Worm (Caenorhabditis elegans): ENCODE results near the gene F35H10.5.

DNA sequence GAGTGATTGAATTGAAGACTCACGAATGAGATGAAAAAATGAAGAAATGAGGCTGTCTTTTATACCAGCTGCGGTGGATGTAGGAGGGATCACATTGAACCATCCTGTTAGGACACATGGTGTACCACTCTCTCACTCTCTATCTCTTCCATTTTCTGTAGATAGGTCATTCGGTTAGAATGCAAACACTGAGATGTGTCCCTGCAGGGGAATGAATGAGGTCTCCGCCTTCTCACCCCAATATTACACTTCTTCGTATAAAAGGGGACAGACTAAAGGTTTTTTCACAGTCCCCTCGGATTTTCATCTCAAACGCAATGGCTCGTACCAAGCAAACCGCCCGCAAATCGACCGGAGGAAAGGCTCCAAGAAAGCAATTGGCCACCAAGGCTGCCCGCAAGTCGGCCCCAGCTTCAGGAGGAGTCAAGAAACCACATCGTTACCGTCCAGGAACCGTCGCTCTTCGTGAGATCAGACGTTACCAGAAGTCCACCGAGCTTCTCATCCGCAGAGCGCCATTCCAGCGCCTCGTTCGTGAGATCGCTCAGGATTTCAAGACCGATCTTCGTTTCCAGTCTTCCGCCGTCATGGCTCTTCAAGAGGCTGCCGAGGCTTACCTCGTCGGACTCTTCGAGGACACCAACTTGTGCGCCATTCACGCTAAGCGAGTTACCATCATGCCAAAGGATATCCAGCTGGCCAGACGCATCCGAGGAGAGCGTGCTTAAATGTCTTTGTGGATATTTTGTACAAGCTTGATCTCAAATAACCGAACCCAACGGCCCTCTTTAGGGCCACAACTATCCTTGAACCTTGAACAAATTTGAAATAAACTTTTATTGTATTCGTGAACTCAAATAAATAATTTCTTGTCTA is 33.7 kb downstream of the F35H10.5 start, which contains the start of gene his-32:
- peak; percentile 37 for TF ChIP-seq nhr-21 (tag; optimal IDR thresholded peaks at IDR 0.05)
- TF ChIP-seq nhr-11 (tag; optimal IDR thresholded peaks at IDR 0.05) = no peak
- TF ChIP-seq dmd-4 (tag; optimal IDR thresholded peaks at IDR 0.05) = no peak
- no peak for TF ChIP-seq mdl-1 (tag; optimal IDR thresholded peaks at IDR 0.05)
- TF ChIP-seq lin-11 (tag; optimal IDR thresholded peaks at IDR 0.05) = no peak
- TF ChIP-seq crh-2 (tag; optimal IDR thresholded peaks at IDR 0.05) = no peak
- TF ChIP-seq unc-62 (GFP tag; optimal IDR thresholded peaks at IDR 0.05) = no peak
- no peak for TF ChIP-seq nhr-12 (tag; optimal IDR thresholded peaks at IDR 0.05)
- peak; percentile 75 for TF ChIP-seq sem-4 (tag; optimal IDR thresholded peaks at IDR 0.05)
- TF ChIP-seq ceh-82 (tag; optimal IDR thresholded peaks at IDR 0.05) = no peak
- TF ChIP-seq sma-9 (GFP tag; optimal IDR thresholded peaks at IDR 0.05) = peak; percentile 5
- no peak for TF ChIP-seq sma-9 (tag; optimal IDR thresholded peaks at IDR 0.05)
- no peak for TF ChIP-seq nhr-23 (tag; optimal IDR thresholded peaks at IDR 0.05)

All from whole organism, L2 larva.